Worm (Caenorhabditis elegans) whole organism, early embryonic: ENCODE measurements around the gene str-25.

Experiments
- B0310.2 ChIP-seq: sonication (generic microtip); optimal IDR thresholded peaks from 2 replicates; lab custom pipeline; 2016; ENCODE audit warnings: mild to moderate bottlenecking, missing genetic modification characterization, missing compliant biosample characterization
- F13C5.2 ChIP-seq: sonication (generic microtip); optimal IDR thresholded peaks from 2 replicates; lab custom pipeline; 2017; ENCODE audit warnings: mild to moderate bottlenecking, missing genetic modification characterization, inconsistent platforms, missing compliant biosample characterization
- ama-1 ChIP-seq: fragments of 150-350 bp; optimal IDR thresholded peaks from 2 replicates; lab custom pipeline; 2014
- ceh-13 ChIP-seq: fragments of 200-800 bp; sonication (Bioruptor generic); optimal IDR thresholded peaks from 2 replicates; lab custom pipeline; 2018; ENCODE audit warnings: mild to moderate bottlenecking, missing genetic modification characterization, missing compliant biosample characterization
- ceh-36 ChIP-seq: sonication (generic microtip); optimal IDR thresholded peaks from 2 replicates; lab custom pipeline; 2016; ENCODE audit warnings: missing genetic modification characterization, inconsistent platforms, missing compliant biosample characterization
- ets-7 ChIP-seq: sonication (generic microtip); optimal IDR thresholded peaks from 2 replicates; lab custom pipeline; 2016; ENCODE audit warnings: missing genotype, missing genetic modification characterization, missing compliant biosample characterization
- flt-1 ChIP-seq: fragments of 200-800 bp; sonication (Bioruptor generic); IDR thresholded peaks from 2 replicates; pipeline ENCODE4 v1.3.6; 2022; ENCODE audit warnings: missing genetic modification characterization, missing compliant biosample characterization
- hmg-4 ChIP-seq: fragments of 200-800 bp; sonication (Bioruptor generic); optimal IDR thresholded peaks from 2 replicates; lab custom pipeline; 2018; ENCODE audit warnings: mild to moderate bottlenecking, missing genetic modification characterization, missing compliant biosample characterization
- pes-1 ChIP-seq: fragments of 200-800 bp; sonication (Bioruptor generic); IDR thresholded peaks from 2 replicates; pipeline ENCODE4 v1.3.6; 2022; ENCODE audit warnings: missing genetic modification reagents, missing genetic modification characterization, missing compliant biosample characterization
- scrt-1 ChIP-seq: fragments of 200-800 bp; sonication (Bioruptor generic); IDR thresholded peaks from 2 replicates; pipeline ENCODE4 v1.3.6; 2022; ENCODE audit warnings: missing genetic modification characterization, missing compliant biosample characterization
- sea-1 ChIP-seq: fragments of 200-800 bp; sonication (Bioruptor generic); conservative IDR thresholded peaks from 2 replicates; pipeline ENCODE4 v1.3.6; 2022; ENCODE audit warnings: missing genetic modification characterization, missing compliant biosample characterization
- tbx-11 ChIP-seq: fragments of 200-800 bp; sonication (Bioruptor generic); IDR thresholded peaks from 2 replicates; pipeline ENCODE4 v1.3.6; 2022; ENCODE audit warnings: missing genetic modification characterization, missing compliant biosample characterization
- tbx-37 ChIP-seq: fragments of 200-800 bp; sonication (Bioruptor generic); conservative IDR thresholded peaks from 2 replicates; pipeline ENCODE4 v1.3.6; 2022; ENCODE audit warnings: missing genetic modification reagents, missing genetic modification characterization, missing compliant biosample characterization
- tra-4 ChIP-seq: sonication (generic microtip); optimal IDR thresholded peaks from 2 replicates; lab custom pipeline; 2017; ENCODE audit warnings: missing genetic modification characterization, missing compliant biosample characterization

DNA sequence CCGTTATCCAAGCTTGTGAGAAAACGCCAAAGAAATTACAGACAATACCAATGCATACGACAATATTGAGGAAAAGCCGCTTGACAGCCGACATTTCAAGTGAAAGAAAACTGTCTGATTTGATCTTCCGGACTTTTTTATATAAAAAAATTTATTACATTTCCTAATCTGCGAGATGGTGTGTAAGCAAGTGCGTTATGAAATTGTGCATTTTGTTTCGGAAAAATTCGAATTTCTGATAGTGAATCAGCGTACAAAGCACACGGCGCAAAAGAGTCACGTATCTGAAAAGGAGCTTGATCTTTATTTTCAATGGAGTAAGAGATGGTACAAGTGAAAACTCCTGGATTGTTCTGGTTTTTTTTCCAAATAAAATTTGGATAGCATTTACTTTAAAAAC is 25.6 kb downstream of the str-25 start, which contains the start of gene clc-32:
- TF ChIP-seq ama-1 (lab: Kevin White, UChicago) (no peak), pes-1 (GFP tag; lab: Robert Waterston, UW) (no peak), tbx-37 (GFP tag; lab: Robert Waterston, UW) (no peak), ceh-13 (GFP tag; lab: Kevin White, UChicago) (no peak), B0310.2 (no peak), flt-1 (GFP tag; lab: Robert Waterston, UW) (no peak), scrt-1 (no peak), tra-4 (tag; lab: Kevin White, UChicago) (no peak), ceh-36 (tag; lab: Kevin White, UChicago) (no peak), F13C5.2 (tag; lab: Kevin White, UChicago) (no peak), sea-1 (GFP tag; lab: Robert Waterston, UW) (no peak), ets-7 (tag; lab: Kevin White, UChicago) (no peak), hmg-4 (GFP tag; lab: Kevin White, UChicago) (no peak), tbx-11 (no peak)
